Fruit fly (Drosophila melanogaster) whole organism, prepupa: Measurements from ENCODE around the gene CG34011.

Experiments
- Blimp-1 ChIP-seq: fragments of 200-800 bp; sonication (Bioruptor generic); optimal IDR thresholded peaks from 3 replicates; lab custom pipeline; 2017; ENCODE audit warnings: missing biosample characterization, missing genetic modification characterization, mild to moderate bottlenecking, moderate library complexity, missing genetic modification reagents
- CG10631 ChIP-seq: fragments of 200-800 bp; sonication (Bioruptor generic); optimal IDR thresholded peaks from 2 replicates; lab custom pipeline; 2016; ENCODE audit warnings: missing biosample characterization, missing genetic modification characterization
- CG10669 ChIP-seq: fragments of 200-800 bp; sonication (Bioruptor generic); optimal IDR thresholded peaks from 3 replicates; lab custom pipeline; 2018; ENCODE audit warnings: missing biosample characterization, mild to moderate bottlenecking, missing genetic modification characterization, moderate library complexity
- CG11294 ChIP-seq: fragments of 200-800 bp; sonication (Bioruptor generic); IDR thresholded peaks from 2 replicates; pipeline ENCODE4 v1.3.6; 2022; ENCODE audit warnings: missing biosample characterization, missing genetic modification characterization
- CG11762 ChIP-seq: fragments of 200-800 bp; sonication (Bioruptor generic); optimal IDR thresholded peaks from 3 replicates; lab custom pipeline; 2016; ENCODE audit warnings: missing biosample characterization, missing genetic modification characterization; ENCODE audit not compliant: insufficient read depth
- CG11902 ChIP-seq: fragments of 200-800 bp; sonication (Bioruptor generic); optimal IDR thresholded peaks from 3 replicates; lab custom pipeline; 2016; ENCODE audit warnings: missing biosample characterization, missing genetic modification characterization
- CG15336 ChIP-seq: fragments of 200-800 bp; sonication (Bioruptor generic); IDR thresholded peaks from 2 replicates; pipeline ENCODE4 v1.3.6; 2022; ENCODE audit warnings: missing biosample characterization, missing genetic modification characterization
- CG16779 ChIP-seq: fragments of 200-800 bp; sonication (Bioruptor generic); optimal IDR thresholded peaks from 3 replicates; lab custom pipeline; 2017; ENCODE audit warnings: missing biosample characterization, mild to moderate bottlenecking, missing genetic modification characterization
- CG3032 ChIP-seq: fragments of 200-800 bp; optimal IDR thresholded peaks from 2 replicates; lab custom pipeline; 2019; ENCODE audit warnings: missing biosample characterization, mild to moderate bottlenecking, missing genetic modification characterization, moderate library complexity
- CG31627 ChIP-seq: fragments of 200-800 bp; sonication (Bioruptor generic); optimal IDR thresholded peaks from 3 replicates; lab custom pipeline; 2016; ENCODE audit warnings: missing biosample characterization, missing genetic modification characterization
- CG34406 ChIP-seq: fragments of 200-800 bp; sonication (Bioruptor generic); optimal IDR thresholded peaks from 3 replicates; lab custom pipeline; 2016; ENCODE audit warnings: missing biosample characterization, missing genetic modification characterization
- CG3919 ChIP-seq: fragments of 200-800 bp; sonication (Bioruptor generic); optimal IDR thresholded peaks from 3 replicates; lab custom pipeline; 2016; ENCODE audit warnings: missing biosample characterization, missing genetic modification characterization
- CG4318 ChIP-seq: fragments of 200-800 bp; sonication (Bioruptor generic); optimal IDR thresholded peaks from 3 replicates; lab custom pipeline; 2017; ENCODE audit warnings: missing biosample characterization, mild to moderate bottlenecking, missing genetic modification characterization
- CG6276 ChIP-seq: fragments of 200-800 bp; sonication (Bioruptor generic); optimal IDR thresholded peaks from 2 replicates; lab custom pipeline; 2017; ENCODE audit warnings: missing biosample characterization, mild to moderate bottlenecking, missing genetic modification characterization
- CG6792 ChIP-seq: fragments of 200-800 bp; sonication (Bioruptor generic); optimal IDR thresholded peaks from 3 replicates; lab custom pipeline; 2016; ENCODE audit warnings: missing biosample characterization, missing genetic modification characterization
- CG6808 ChIP-seq: fragments of 200-800 bp; sonication (Bioruptor generic); optimal IDR thresholded peaks from 3 replicates; lab custom pipeline; 2017; ENCODE audit warnings: missing biosample characterization, missing genetic modification characterization, mild to moderate bottlenecking, moderate library complexity, missing genetic modification reagents
- CG6854 ChIP-seq: fragments of 200-800 bp; sonication (Bioruptor generic); optimal IDR thresholded peaks from 2 replicates; lab custom pipeline; 2017; ENCODE audit warnings: missing biosample characterization, mild to moderate bottlenecking, missing genetic modification characterization
- CG7368 ChIP-seq: fragments of 200-800 bp; sonication (Bioruptor generic); optimal IDR thresholded peaks from 3 replicates; lab custom pipeline; 2016; ENCODE audit warnings: missing biosample characterization, missing genetic modification characterization
- CG8119 ChIP-seq: fragments of 200-800 bp; sonication (Bioruptor generic); IDR thresholded peaks from 3 replicates; pipeline ENCODE4 v1.3.6; 2022; ENCODE audit warnings: missing biosample characterization, missing genetic modification characterization
- CG8319 ChIP-seq: fragments of 200-800 bp; sonication (Bioruptor generic); optimal IDR thresholded peaks from 3 replicates; lab custom pipeline; 2016; ENCODE audit warnings: missing biosample characterization, missing genetic modification characterization
- CG8632 ChIP-seq: fragments of 200-800 bp; sonication (Bioruptor generic); optimal IDR thresholded peaks from 3 replicates; lab custom pipeline; 2016; ENCODE audit warnings: missing biosample characterization, missing genetic modification characterization
- CG9139 ChIP-seq: fragments of 200-800 bp; sonication (Bioruptor generic); optimal IDR thresholded peaks from 3 replicates; lab custom pipeline; 2017; ENCODE audit warnings: missing biosample characterization, mild to moderate bottlenecking, missing genetic modification characterization
- Eip75B ChIP-seq: fragments of 200-800 bp; sonication (Bioruptor generic); optimal IDR thresholded peaks from 3 replicates; lab custom pipeline; 2016; ENCODE audit warnings: missing biosample characterization, missing genetic modification characterization
- Eip78C ChIP-seq: fragments of 200-800 bp; sonication (Bioruptor generic); peaks from one replicate; lab custom pipeline; 2016; ENCODE audit warnings: missing biosample characterization, missing genetic modification characterization
- Eip93F ChIP-seq: fragments of 200-800 bp; sonication (Bioruptor generic); optimal IDR thresholded peaks from 2 replicates; lab custom pipeline; 2016; ENCODE audit warnings: missing biosample characterization, mild to moderate bottlenecking, missing genetic modification characterization
- Ets21C ChIP-seq: fragments of 200-800 bp; sonication (Bioruptor generic); optimal IDR thresholded peaks from 3 replicates; lab custom pipeline; 2016; ENCODE audit warnings: missing biosample characterization, missing genetic modification characterization
- Ets96B ChIP-seq: fragments of 200-800 bp; optimal IDR thresholded peaks from 2 replicates; lab custom pipeline; 2019; ENCODE audit warnings: missing biosample characterization, mild to moderate bottlenecking, missing genetic modification characterization, moderate library complexity
- Gug ChIP-seq: fragments of 200-800 bp; sonication (Bioruptor generic); IDR thresholded peaks from 2 replicates; pipeline ENCODE4 v1.3.6; 2022; ENCODE audit warnings: missing biosample characterization, missing genetic modification characterization
- Hr38 ChIP-seq: sonication (Bioruptor generic); optimal IDR thresholded peaks from 2 replicates; lab custom pipeline; 2016; ENCODE audit warnings: missing biosample characterization, missing genetic modification characterization
- Hr39 ChIP-seq: fragments of 200-800 bp; sonication (Bioruptor generic); optimal IDR thresholded peaks from 2 replicates; lab custom pipeline; 2016; ENCODE audit warnings: missing biosample characterization, missing genetic modification characterization
- Hr4 ChIP-seq: fragments of 200-800 bp; sonication (Bioruptor generic); optimal IDR thresholded peaks from 3 replicates; lab custom pipeline; 2016; ENCODE audit warnings: missing biosample characterization, missing genetic modification characterization
- Met ChIP-seq: fragments of 200-800 bp; sonication (Bioruptor generic); optimal IDR thresholded peaks from 3 replicates; lab custom pipeline; 2016; ENCODE audit warnings: missing biosample characterization, missing genetic modification characterization
- OdsH ChIP-seq: fragments of 200-800 bp; sonication (Bioruptor generic); optimal IDR thresholded peaks from 3 replicates; lab custom pipeline; 2016; ENCODE audit warnings: missing biosample characterization, missing genetic modification characterization
- Sox15 ChIP-seq: fragments of 200-800 bp; sonication (Bioruptor generic); optimal IDR thresholded peaks from 3 replicates; lab custom pipeline; 2016; ENCODE audit warnings: missing biosample characterization, missing genetic modification characterization
- achi ChIP-seq: fragments of 200-800 bp; sonication (Bioruptor generic); optimal IDR thresholded peaks from 3 replicates; lab custom pipeline; 2016; ENCODE audit warnings: missing biosample characterization, missing genetic modification characterization
- acj6 ChIP-seq: fragments of 200-800 bp; sonication (Bioruptor generic); optimal IDR thresholded peaks from 3 replicates; lab custom pipeline; 2016; ENCODE audit warnings: missing biosample characterization, missing genetic modification characterization
- cyc ChIP-seq: fragments of 200-800 bp; sonication (Bioruptor generic); optimal IDR thresholded peaks from 3 replicates; lab custom pipeline; 2016; ENCODE audit warnings: missing biosample characterization, missing genetic modification characterization
- eg ChIP-seq: fragments of 200-800 bp; sonication (Bioruptor generic); IDR thresholded peaks from 3 replicates; pipeline ENCODE4 v1.3.6; 2022; ENCODE audit warnings: missing biosample characterization, missing genetic modification characterization
- esn ChIP-seq: fragments of 200-800 bp; sonication (Bioruptor generic); optimal IDR thresholded peaks from 2 replicates; lab custom pipeline; 2016; ENCODE audit warnings: missing biosample characterization, mild to moderate bottlenecking, missing genetic modification characterization, moderate library complexity
- fd85E ChIP-seq: fragments of 200-800 bp; sonication (Bioruptor generic); optimal IDR thresholded peaks from 3 replicates; lab custom pipeline; 2016; ENCODE audit warnings: missing biosample characterization, missing genetic modification characterization
- fkh ChIP-seq: fragments of 200-800 bp; sonication (Bioruptor generic); optimal IDR thresholded peaks from 3 replicates; lab custom pipeline; 2017; ENCODE audit warnings: missing biosample characterization, mild to moderate bottlenecking, missing genetic modification characterization, moderate library complexity
- lz ChIP-seq: fragments of 200-800 bp; sonication (Bioruptor generic); optimal IDR thresholded peaks from 3 replicates; lab custom pipeline; 2016; ENCODE audit warnings: missing biosample characterization, missing genetic modification characterization
- net ChIP-seq: fragments of 200-800 bp; sonication (Bioruptor generic); optimal IDR thresholded peaks from 3 replicates; lab custom pipeline; 2016; ENCODE audit warnings: missing biosample characterization, missing genetic modification characterization
- pdm3 ChIP-seq: fragments of 200-800 bp; sonication (Bioruptor generic); optimal IDR thresholded peaks from 3 replicates; lab custom pipeline; 2016; ENCODE audit warnings: missing biosample characterization, missing genetic modification characterization
- salr ChIP-seq, 2 experiments: fragments of 200-800 bp; sonication (Bioruptor generic); optimal IDR thresholded peaks; 3 replicates each; lab custom pipeline; 2016 to 2018; ENCODE audit warnings: missing biosample characterization in 2 of 2, missing genetic modification characterization in 2 of 2, mild to moderate bottlenecking in 1 of 2
- spab ChIP-seq: fragments of 200-800 bp; sonication (Bioruptor generic); optimal IDR thresholded peaks from 2 replicates; lab custom pipeline; 2017; ENCODE audit warnings: missing biosample characterization, mild to moderate bottlenecking, missing genetic modification characterization, missing genetic modification reagents
- svp ChIP-seq: fragments of 200-800 bp; sonication (Bioruptor generic); peaks from one replicate; lab custom pipeline; 2016; ENCODE audit warnings: missing biosample characterization, missing genetic modification characterization
- topi ChIP-seq: fragments of 200-800 bp; sonication (Bioruptor generic); optimal IDR thresholded peaks from 3 replicates; lab custom pipeline; 2016; ENCODE audit warnings: missing biosample characterization, missing genetic modification characterization
- vri ChIP-seq: fragments of 200-800 bp; sonication (Bioruptor generic); optimal IDR thresholded peaks from 3 replicates; lab custom pipeline; 2016; ENCODE audit warnings: missing biosample characterization, mild to moderate bottlenecking, missing genetic modification characterization

The CG34011 gene

dm6 chr2L:5730432-5730831 lies 13.9 kb downstream of the CG34011 start (continued):
- TF ChIP-seq spab (GFP tag; lab: Kevin White, UChicago) (peak; percentile 11), Eip75B (GFP tag; lab: Kevin White, UChicago) (no peak), CG8119 (GFP tag; lab: Robert Waterston, UW) (peak; percentile 53; the same call in 2 of the 3 replicates), CG15336 (GFP tag; lab: Robert Waterston, UW) (no peak), Gug (no peak), CG3032 (tag; lab: Kevin White, UChicago) (peak; percentile 3), Eip78C (peak; percentile 64), lz (GFP tag; lab: Kevin White, UChicago) (no peak), Ets96B (tag; lab: Kevin White, UChicago) (no peak), cyc (GFP tag; lab: Kevin White, UChicago) (no peak), esn (GFP tag; lab: Kevin White, UChicago) (no peak), CG6808 (no peak), net (GFP tag; lab: Kevin White, UChicago) (peak; percentile 11), achi (GFP tag; lab: Kevin White, UChicago) (peak; percentile 30), CG10631 (GFP tag; lab: Kevin White, UChicago) (peak; percentile 38), Eip93F (GFP tag; lab: Kevin White, UChicago) (no peak), Met (GFP tag; lab: Kevin White, UChicago) (no peak), CG16779 (no peak), CG31627 (GFP tag; lab: Kevin White, UChicago) (no peak), Ets21C (GFP tag; lab: Kevin White, UChicago) (no peak), CG3919 (GFP tag; lab: Kevin White, UChicago) (peak; percentile 19), CG8632 (GFP tag; lab: Kevin White, UChicago) (no peak), Blimp-1 (no peak), svp (peak; percentile 56), Hr39 (GFP tag; lab: Kevin White, UChicago) (no peak), Sox15 (GFP tag; lab: Kevin White, UChicago) (no peak), OdsH (GFP tag; lab: Kevin White, UChicago) (peak; percentile 36), CG11294 (GFP tag; lab: Robert Waterston, UW) (no peak), CG8319 (GFP tag; lab: Kevin White, UChicago) (no peak), salr (GFP tag; optimal IDR thresholded peaks at IDR 0.05; lab: Kevin White, UChicago) (peak in 1 of 2 experiments; percentile 52), CG6792 (no peak), CG4318 (peak; percentile 51), CG10669 (GFP tag; lab: Kevin White, UChicago) (no peak), CG9139 (no peak)

dm6 chr2L:5740740-5741139 lies 24.2 kb downstream of the CG34011 start:
- TF ChIP-seq CG10669 (GFP tag; lab: Kevin White, UChicago) (no peak), CG6792 (no peak), topi (GFP tag; lab: Kevin White, UChicago) (no peak), vri (GFP tag; lab: Kevin White, UChicago) (no peak), esn (GFP tag; lab: Kevin White, UChicago) (no peak), fd85E (GFP tag; lab: Kevin White, UChicago) (no peak), Hr4 (GFP tag; lab: Kevin White, UChicago) (no peak), CG11294 (GFP tag; lab: Robert Waterston, UW) (no peak), CG3032 (tag; lab: Kevin White, UChicago) (no peak), pdm3 (GFP tag; lab: Kevin White, UChicago) (no peak), CG34406 (GFP tag; lab: Kevin White, UChicago) (no peak), Blimp-1 (no peak), CG11762 (GFP tag; lab: Kevin White, UChicago) (no peak), CG8319 (GFP tag; lab: Kevin White, UChicago) (no peak), fkh (GFP tag; lab: Kevin White, UChicago) (no peak), Eip93F (GFP tag; lab: Kevin White, UChicago) (no peak), Met (GFP tag; lab: Kevin White, UChicago) (no peak), CG9139 (peak; percentile 25), CG15336 (GFP tag; lab: Robert Waterston, UW) (peak; percentile 49; the same call in 1 of the 2 replicates), svp (no peak), CG11902 (no peak), CG10631 (GFP tag; lab: Kevin White, UChicago) (no peak), CG31627 (GFP tag; lab: Kevin White, UChicago) (no peak), Ets96B (tag; lab: Kevin White, UChicago) (no peak), Hr38 (GFP tag; lab: Kevin White, UChicago) (no peak), CG16779 (no peak), CG6808 (no peak), OdsH (GFP tag; lab: Kevin White, UChicago) (no peak), Gug (no peak), CG6854 (GFP tag; lab: Kevin White, UChicago) (peak; percentile 6), CG7368 (GFP tag; lab: Kevin White, UChicago) (no peak), eg (GFP tag; lab: Robert Waterston, UW) (no peak), CG8632 (GFP tag; lab: Kevin White, UChicago) (no peak), CG6276 (GFP tag; lab: Kevin White, UChicago) (no peak), acj6 (no peak)
